Worm (Caenorhabditis elegans) whole organism, mixed stage, embryonic: ENCODE results near the gene lurp-2.

Experiments
- M03D4.4 ChIP-seq: sonication (generic microtip); optimal IDR thresholded peaks from 2 replicates; lab custom pipeline; 2017; ENCODE audit warnings: mild to moderate bottlenecking, missing genetic modification characterization, missing compliant biosample characterization
- blmp-1 ChIP-seq: fragments of 150-350 bp; optimal IDR thresholded peaks from 2 replicates; lab custom pipeline; 2014; ENCODE audit warnings: missing biosample characterization, missing genetic modification characterization
- ces-1 ChIP-seq: fragments of 150-350 bp; optimal IDR thresholded peaks from 2 replicates; lab custom pipeline; 2014; ENCODE audit warnings: missing biosample characterization, missing genetic modification reagents, missing genetic modification characterization
- elt-1 ChIP-seq: sonication (generic microtip); optimal IDR thresholded peaks from 2 replicates; lab custom pipeline; 2017; ENCODE audit warnings: missing genetic modification characterization, mild to moderate bottlenecking, missing compliant biosample characterization, antibody characterized with exemption, moderate library complexity, borderline replicate concordance; ENCODE audit not compliant: insufficient read depth
- pha-4 ChIP-seq: fragments of 150-350 bp; optimal IDR thresholded peaks from 2 replicates; lab custom pipeline; 2018; ENCODE audit warnings: missing biosample characterization, missing genetic modification reagents, missing genetic modification characterization
- snpc-4 ChIP-seq: fragments of 150-350 bp; optimal IDR thresholded peaks from 2 replicates; lab custom pipeline; 2014; ENCODE audit warnings: missing biosample characterization, missing genetic modification characterization
- unc-62 ChIP-seq: fragments of 150-350 bp; optimal IDR thresholded peaks from 2 replicates; lab custom pipeline; 2014; ENCODE audit warnings: missing biosample characterization, missing genetic modification reagents, missing genetic modification characterization
- ztf-11 ChIP-seq: fragments of 150-350 bp; optimal IDR thresholded peaks from 2 replicates; lab custom pipeline; 2014; ENCODE audit warnings: missing biosample characterization, missing genetic modification characterization

DNA sequence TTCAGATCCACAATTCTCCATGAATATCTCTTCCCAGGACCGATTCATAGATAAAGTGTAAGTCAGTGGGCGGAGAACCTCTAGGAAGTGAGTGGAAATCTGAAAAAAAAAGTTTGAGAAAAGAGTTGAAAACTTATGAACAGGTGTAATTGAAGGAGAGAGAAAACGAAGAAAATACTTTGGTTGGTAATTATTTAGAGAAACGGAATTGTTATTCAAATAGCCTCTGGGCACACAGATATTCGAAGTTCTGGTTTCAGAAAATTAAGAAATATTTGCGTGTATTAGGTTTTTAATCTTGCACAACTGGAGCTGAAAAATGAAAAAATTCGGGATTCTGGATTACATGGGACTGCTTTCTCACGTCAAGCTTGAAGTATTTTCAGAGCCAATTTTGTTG, 26.3 kb downstream of the lurp-2 start, which contains the start of gene T10G3.2:
- no peak for TF ChIP-seq ces-1 (GFP tag; lab: Kevin White, UChicago)
- no peak for TF ChIP-seq ztf-11 (tag; lab: Kevin White, UChicago)
- TF ChIP-seq unc-62: no peak
- no peak for TF ChIP-seq blmp-1 (tag; lab: Kevin White, UChicago)
- no peak for TF ChIP-seq pha-4
- no peak for TF ChIP-seq snpc-4 (tag; lab: Kevin White, UChicago)
- TF ChIP-seq elt-1 (tag; lab: Kevin White, UChicago): no peak
- TF ChIP-seq M03D4.4: no peak
